Fruit fly (Drosophila melanogaster) whole organism, embryonic: ENCODE data around the gene P58IPK.

Experiments used
- ATbp ChIP-seq: fragments of 200-800 bp; sonication (Bioruptor generic); optimal IDR thresholded peaks from 2 replicates; lab custom pipeline; 2017; ENCODE audit warnings: missing biosample characterization, mild to moderate bottlenecking, missing genetic modification characterization, missing genetic modification reagents
- CG10147 ChIP-seq: fragments of 200-800 bp; sonication (Bioruptor generic); optimal IDR thresholded peaks from 2 replicates; lab custom pipeline; 2019; ENCODE audit warnings: missing biosample characterization, mild to moderate bottlenecking, missing genetic modification characterization, moderate library complexity
- CG1024 ChIP-seq: fragments of 200-800 bp; sonication (Bioruptor generic); IDR thresholded peaks from 2 replicates; pipeline ENCODE4 v1.3.6; 2022; ENCODE audit warnings: missing biosample characterization, missing genetic modification characterization
- CG10321 ChIP-seq: fragments of 200-800 bp; sonication (Bioruptor generic); IDR thresholded peaks from 2 replicates; pipeline ENCODE4 v1.3.6; 2022; ENCODE audit warnings: missing biosample characterization, missing genetic modification characterization
- CG10543 ChIP-seq: fragments of 200-800 bp; sonication (Bioruptor generic); optimal IDR thresholded peaks from 3 replicates; lab custom pipeline; 2017; ENCODE audit warnings: missing biosample characterization, mild to moderate bottlenecking, missing genetic modification characterization, moderate library complexity
- CG11456 ChIP-seq: fragments of 200-800 bp; sonication (Bioruptor generic); IDR thresholded peaks from 3 replicates; pipeline ENCODE4 v1.3.6; 2022; ENCODE audit warnings: missing biosample characterization, missing genetic modification characterization
- CG12942 ChIP-seq: fragments of 200-800 bp; sonication (Bioruptor generic); optimal IDR thresholded peaks from 3 replicates; lab custom pipeline; 2016; ENCODE audit warnings: missing biosample characterization, missing genetic modification characterization
- CG13287 ChIP-seq: fragments of 200-800 bp; sonication (Bioruptor generic); IDR thresholded peaks from 2 replicates; pipeline ENCODE4 v1.3.6; 2022; ENCODE audit warnings: missing biosample characterization, missing genetic modification characterization; ENCODE audit not compliant: partially characterized antibody
- CG13894 ChIP-seq: fragments of 200-800 bp; sonication (Bioruptor generic); optimal IDR thresholded peaks from 3 replicates; lab custom pipeline; 2018; ENCODE audit warnings: missing biosample characterization, mild to moderate bottlenecking, missing genetic modification characterization, moderate library complexity
- CG15073 ChIP-seq: fragments of 200-800 bp; sonication (Bioruptor generic); optimal IDR thresholded peaks from 2 replicates; lab custom pipeline; 2016; ENCODE audit warnings: missing biosample characterization, missing genetic modification characterization
- CG15601 ChIP-seq: fragments of 200-800 bp; sonication (Bioruptor generic); optimal IDR thresholded peaks from 3 replicates; lab custom pipeline; 2019; ENCODE audit warnings: missing biosample characterization, mild to moderate bottlenecking, missing genetic modification characterization, moderate library complexity
- CG1602 ChIP-seq: fragments of 200-800 bp; sonication (Bioruptor generic); optimal IDR thresholded peaks from 3 replicates; lab custom pipeline; 2016; ENCODE audit warnings: missing biosample characterization, missing genetic modification characterization
- CG17186 ChIP-seq: fragments of 200-800 bp; sonication (Bioruptor generic); optimal IDR thresholded peaks from 3 replicates; lab custom pipeline; 2017; ENCODE audit warnings: missing biosample characterization, missing genetic modification reagents, missing genetic modification characterization
- CG1792 ChIP-seq: fragments of 200-800 bp; sonication (Bioruptor generic); optimal IDR thresholded peaks from 2 replicates; lab custom pipeline; 2016; ENCODE audit warnings: missing biosample characterization, missing genetic modification characterization
- CG18619 ChIP-seq: fragments of 200-800 bp; sonication (Bioruptor generic); optimal IDR thresholded peaks from 3 replicates; lab custom pipeline; 2017; ENCODE audit warnings: missing biosample characterization, mild to moderate bottlenecking, missing genetic modification characterization
- CG3281 ChIP-seq: fragments of 200-800 bp; sonication (Bioruptor generic); optimal IDR thresholded peaks from 3 replicates; lab custom pipeline; 2017; ENCODE audit warnings: missing biosample characterization, mild to moderate bottlenecking, missing genetic modification characterization
- CG4360 ChIP-seq: fragments of 200-800 bp; sonication (Bioruptor generic); IDR thresholded peaks from 2 replicates; pipeline ENCODE4 v1.3.6; 2022; ENCODE audit warnings: missing biosample characterization, missing genetic modification characterization
- CG4424 ChIP-seq: fragments of 200-800 bp; sonication (Bioruptor generic); optimal IDR thresholded peaks from 3 replicates; lab custom pipeline; 2016; ENCODE audit warnings: missing biosample characterization, missing genetic modification characterization
- CG4820 ChIP-seq: fragments of 200-800 bp; sonication (Bioruptor generic); optimal IDR thresholded peaks from 3 replicates; lab custom pipeline; 2016; ENCODE audit warnings: missing biosample characterization, missing genetic modification characterization
- CG6765 ChIP-seq: fragments of 200-800 bp; sonication (Bioruptor generic); optimal IDR thresholded peaks from 3 replicates; lab custom pipeline; 2017; ENCODE audit warnings: missing biosample characterization, mild to moderate bottlenecking, missing genetic modification characterization
- CG9215 ChIP-seq: fragments of 200-800 bp; sonication (Bioruptor generic); IDR thresholded peaks from 2 replicates; pipeline ENCODE4 v1.3.6; 2022; ENCODE audit warnings: missing biosample characterization, missing genetic modification characterization
- CG9876 ChIP-seq: fragments of 200-800 bp; sonication (Bioruptor generic); optimal IDR thresholded peaks from 2 replicates; lab custom pipeline; 2016; ENCODE audit warnings: missing biosample characterization, missing genetic modification characterization
- CkIIα-i1 ChIP-seq: fragments of 200-800 bp; sonication (Bioruptor generic); IDR thresholded peaks from 2 replicates; pipeline ENCODE4 v1.3.6; 2022; ENCODE audit warnings: missing biosample characterization, missing genetic modification characterization
- Dad ChIP-seq: fragments of 200-800 bp; sonication (Bioruptor generic); optimal IDR thresholded peaks from 3 replicates; lab custom pipeline; 2016; ENCODE audit warnings: missing biosample characterization, missing genetic modification characterization
- E2f1 ChIP-seq: fragments of 200-800 bp; sonication (Bioruptor generic); IDR thresholded peaks from 2 replicates; pipeline ENCODE4 v1.3.6; 2022; ENCODE audit warnings: missing biosample characterization, missing genetic modification characterization
- E2f2 ChIP-seq: fragments of 200-800 bp; sonication (Bioruptor generic); IDR thresholded peaks from 2 replicates; pipeline ENCODE4 v1.3.6; 2022; ENCODE audit warnings: missing biosample characterization, missing genetic modification characterization
- Ets65A ChIP-seq: fragments of 200-800 bp; sonication (Bioruptor generic); peaks from one replicate; lab custom pipeline; 2016; ENCODE audit warnings: missing biosample characterization, missing genetic modification characterization
- Fer3 ChIP-seq: fragments of 200-800 bp; sonication (Bioruptor generic); optimal IDR thresholded peaks from 2 replicates; lab custom pipeline; 2018; ENCODE audit warnings: missing biosample characterization, mild to moderate bottlenecking, missing genetic modification characterization, moderate library complexity
- H15 ChIP-seq: fragments of 200-800 bp; sonication (Bioruptor generic); IDR thresholded peaks from 3 replicates; pipeline ENCODE4 v1.3.6; 2022; ENCODE audit warnings: missing biosample characterization, missing genetic modification characterization
- Lhr ChIP-seq: fragments of 200-800 bp; sonication (Bioruptor generic); optimal IDR thresholded peaks from 3 replicates; lab custom pipeline; 2017; ENCODE audit warnings: mild to moderate bottlenecking, missing biosample characterization, missing genetic modification reagents, missing genetic modification characterization
- Max ChIP-seq: fragments of 200-800 bp; sonication (Bioruptor generic); optimal IDR thresholded peaks from 2 replicates; lab custom pipeline; 2016; ENCODE audit warnings: missing biosample characterization, mild to moderate bottlenecking, missing genetic modification characterization
- Meics ChIP-seq: fragments of 200-800 bp; sonication (Bioruptor generic); optimal IDR thresholded peaks from 2 replicates; lab custom pipeline; 2017; ENCODE audit warnings: missing biosample characterization, mild to moderate bottlenecking, missing genetic modification characterization
- NC2β ChIP-seq: fragments of 200-800 bp; sonication (Bioruptor generic); optimal IDR thresholded peaks from 2 replicates; lab custom pipeline; 2016; ENCODE audit warnings: missing biosample characterization, missing genetic modification characterization
- Opbp ChIP-seq: fragments of 200-800 bp; sonication (Bioruptor generic); IDR thresholded peaks from 3 replicates; pipeline ENCODE4 v1.3.6; 2022; ENCODE audit warnings: missing biosample characterization, missing genetic modification characterization; ENCODE audit not compliant: partially characterized antibody
- Ptx1 ChIP-seq: fragments of 200-800 bp; sonication (Bioruptor generic); IDR thresholded peaks from 2 replicates; pipeline ENCODE4 v1.3.6; 2022; ENCODE audit warnings: missing biosample characterization, missing genetic modification characterization
- Six4 ChIP-seq: fragments of 200-800 bp; sonication (Bioruptor generic); optimal IDR thresholded peaks from 2 replicates; lab custom pipeline; 2016; ENCODE audit warnings: missing biosample characterization, missing genetic modification characterization
- Usf ChIP-seq: fragments of 200-800 bp; sonication (Bioruptor generic); optimal IDR thresholded peaks from 2 replicates; lab custom pipeline; 2017; ENCODE audit warnings: missing genotype, missing biosample characterization, missing genetic modification characterization
- Vsx1 ChIP-seq: fragments of 200-800 bp; sonication (Bioruptor generic); optimal IDR thresholded peaks from 2 replicates; lab custom pipeline; 2017; ENCODE audit warnings: missing biosample characterization, mild to moderate bottlenecking, missing genetic modification characterization, missing genetic modification reagents
- ato ChIP-seq: fragments of 200-800 bp; sonication (Bioruptor generic); IDR thresholded peaks from 2 replicates; pipeline ENCODE4 v1.3.6; 2022; ENCODE audit warnings: missing biosample characterization, missing genetic modification characterization; ENCODE audit not compliant: partially characterized antibody
- bigmax ChIP-seq: fragments of 200-800 bp; sonication (Bioruptor generic); optimal IDR thresholded peaks from 2 replicates; lab custom pipeline; 2018; ENCODE audit warnings: missing biosample characterization, mild to moderate bottlenecking, missing genetic modification characterization
- dm ChIP-seq: fragments of 200-800 bp; sonication (Bioruptor generic); optimal IDR thresholded peaks from 3 replicates; lab custom pipeline; 2016; ENCODE audit warnings: missing biosample characterization, missing genetic modification characterization
- dpn ChIP-seq, 2 experiments: fragments of 200-800 bp; sonication (Bioruptor generic); optimal IDR thresholded peaks; 3 replicates each; lab custom pipeline; 2016; ENCODE audit warnings: missing biosample characterization in 2 of 2, missing genetic modification characterization in 2 of 2
- otp ChIP-seq: fragments of 200-800 bp; sonication (Bioruptor generic); IDR thresholded peaks from 3 replicates; pipeline ENCODE4, ENCODE4 v1.3.6; 2022; ENCODE audit warnings: missing biosample characterization, missing genetic modification characterization
- pnt ChIP-seq: fragments of 200-800 bp; sonication (Bioruptor generic); optimal IDR thresholded peaks from 3 replicates; lab custom pipeline; 2016; ENCODE audit warnings: missing biosample characterization, missing genetic modification characterization
- salm ChIP-seq: fragments of 200-800 bp; sonication (Bioruptor generic); optimal IDR thresholded peaks from 2 replicates; lab custom pipeline; 2018; ENCODE audit warnings: missing biosample characterization, mild to moderate bottlenecking, missing genetic modification characterization
- sisA ChIP-seq: fragments of 200-800 bp; sonication (Bioruptor generic); IDR thresholded peaks from 2 replicates; pipeline ENCODE4 v1.3.6; 2022; ENCODE audit warnings: missing biosample characterization, missing genetic modification characterization
- tin ChIP-seq: fragments of 200-800 bp; sonication (Bioruptor generic); optimal IDR thresholded peaks from 3 replicates; lab custom pipeline; 2016; ENCODE audit warnings: missing biosample characterization, missing genetic modification characterization
- trem ChIP-seq: fragments of 200-800 bp; optimal IDR thresholded peaks from 3 replicates; lab custom pipeline; 2019; ENCODE audit warnings: missing biosample characterization, mild to moderate bottlenecking, missing genetic modification characterization, moderate library complexity
- ttk ChIP-seq: fragments of 200-800 bp; sonication (Bioruptor generic); IDR thresholded peaks from 2 replicates; pipeline ENCODE4 v2.1.2; 2022; ENCODE audit warnings: missing biosample characterization, missing genetic modification characterization
- tup ChIP-seq: fragments of 200-800 bp; sonication (Bioruptor generic); optimal IDR thresholded peaks from 2 replicates; lab custom pipeline; 2016; ENCODE audit warnings: missing biosample characterization, mild to moderate bottlenecking, missing genetic modification characterization, moderate library complexity
- twi ChIP-seq: fragments of 200-800 bp; optimal IDR thresholded peaks from 2 replicates; lab custom pipeline; 2019; ENCODE audit warnings: missing biosample characterization, mild to moderate bottlenecking, missing genetic modification characterization, moderate library complexity
- usp ChIP-seq: fragments of >200 bp; optimal IDR thresholded peaks from 2 replicates; lab custom pipeline; 2017; ENCODE audit warnings: missing biosample characterization, missing genetic modification characterization

Gene P58IPK

DNA sequence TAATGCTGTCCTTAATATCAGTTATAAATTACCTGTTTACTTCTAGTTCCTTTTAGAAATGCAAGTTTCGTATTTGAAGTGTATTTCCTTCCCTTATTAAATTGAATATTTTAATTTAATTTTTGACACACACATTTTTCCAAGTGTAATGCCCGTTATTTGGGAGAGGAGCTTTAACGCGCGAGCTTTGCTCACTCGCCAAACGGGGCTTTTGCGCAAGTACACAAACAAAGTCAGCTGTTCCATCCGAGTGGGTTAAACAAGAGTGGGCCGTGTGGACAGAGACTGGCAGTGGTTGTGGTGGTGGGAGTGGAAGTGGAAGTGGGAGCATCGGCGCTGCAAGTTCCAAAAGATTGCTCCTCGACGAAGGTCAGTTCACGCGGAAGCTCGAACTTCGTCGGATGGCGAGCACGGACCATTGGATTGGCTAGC is 5.6 kb upstream of the P58IPK start, which contains the start of gene CG8301 (continued):
- TF ChIP-seq CG15073 (GFP tag; lab: Kevin White, UChicago) = no peak
- TF ChIP-seq tin (GFP tag; lab: Kevin White, UChicago) = no peak
- TF ChIP-seq ato (GFP tag; lab: Robert Waterston, UW) = no peak
- TF ChIP-seq CG15601 (tag; lab: Kevin White, UChicago) = no peak
- no peak for TF ChIP-seq Ets65A
- TF ChIP-seq CG10543 = no peak
- TF ChIP-seq CG4820 (GFP tag; lab: Kevin White, UChicago) = no peak
- no peak for TF ChIP-seq CG9215 (GFP tag; lab: Robert Waterston, UW)
- no peak for TF ChIP-seq CG12942
- peak; percentile 20 for TF ChIP-seq Meics (GFP tag; lab: Kevin White, UChicago)
- TF ChIP-seq Six4 (GFP tag; lab: Kevin White, UChicago) = no peak
- TF ChIP-seq CG13287 (GFP tag; lab: Robert Waterston, UW) = no peak
- TF ChIP-seq Opbp (GFP tag; lab: Robert Waterston, UW) = no peak
- 0 out of 2 replicates have a peak, but pooled peaks have one; percentile 10 for TF ChIP-seq Ptx1 (GFP tag; lab: Robert Waterston, UW)
- no peak for TF ChIP-seq Max (GFP tag; lab: Kevin White, UChicago)
- TF ChIP-seq CG4360 = no peak
- peak; percentile 6 for TF ChIP-seq CG3281 (GFP tag; lab: Kevin White, UChicago)
- TF ChIP-seq CG13894 (tag; lab: Kevin White, UChicago) = no peak
- no peak for TF ChIP-seq tup (GFP tag; lab: Kevin White, UChicago)
- TF ChIP-seq CG9876 (GFP tag; lab: Kevin White, UChicago) = no peak
- no peak for TF ChIP-seq otp (GFP tag; lab: Robert Waterston, UW)
- no peak for TF ChIP-seq H15
- TF ChIP-seq salm (tag; lab: Kevin White, UChicago) = no peak
- no peak for TF ChIP-seq NC2β
- no peak for TF ChIP-seq CG1792 (GFP tag; lab: Kevin White, UChicago)
- no peak for TF ChIP-seq CG4424
- no peak for TF ChIP-seq CG6765 (GFP tag; lab: Kevin White, UChicago)
- TF ChIP-seq dm (GFP tag; lab: Kevin White, UChicago) = no peak
- no peak for TF ChIP-seq twi (tag; lab: Kevin White, UChicago)
- TF ChIP-seq Lhr = no peak
- TF ChIP-seq dpn (GFP tag; optimal IDR thresholded peaks at IDR 0.05; lab: Kevin White, UChicago) = peak in 1 of 2 experiments; percentile 30
- TF ChIP-seq bigmax (GFP tag; lab: Kevin White, UChicago) = no peak
- no peak for TF ChIP-seq pnt (GFP tag; lab: Kevin White, UChicago)
- no peak for TF ChIP-seq CG17186 (GFP tag; lab: Kevin White, UChicago)
- TF ChIP-seq trem = no peak
- TF ChIP-seq sisA = no peak
- no peak for TF ChIP-seq Usf (GFP tag; lab: Kevin White, UChicago)
- TF ChIP-seq CG18619 = no peak
- TF ChIP-seq E2f2 = peak; percentile 28; the same call in 1 of the 2 replicates
- TF ChIP-seq Vsx1 (GFP tag; lab: Kevin White, UChicago) = no peak
- no peak for TF ChIP-seq usp (GFP tag; lab: Kevin White, UChicago)
- no peak for TF ChIP-seq Dad (GFP tag; lab: Kevin White, UChicago)
- 0 out of 2 replicates have a peak, but pooled peaks have one; percentile 9 for TF ChIP-seq ttk (GFP tag; lab: Robert Waterston, UW)
- TF ChIP-seq E2f1 = no peak
- TF ChIP-seq CG1024 = no peak
- no peak for TF ChIP-seq CG1602 (GFP tag; lab: Kevin White, UChicago)
- TF ChIP-seq CG10321 (GFP tag; lab: Robert Waterston, UW) = no peak
- no peak for TF ChIP-seq CG11456 (GFP tag; lab: Robert Waterston, UW)
- no peak for TF ChIP-seq CG10147 (GFP tag; lab: Kevin White, UChicago)
- TF ChIP-seq ATbp = peak; percentile 1
- TF ChIP-seq CkIIα-i1 (GFP tag; lab: Robert Waterston, UW) = no peak
- TF ChIP-seq Fer3 (tag; lab: Kevin White, UChicago) = peak; percentile 30
